Worm (Caenorhabditis elegans) whole organism, L4 larva: ENCODE measurements around the gene scl-20.
A peak's percentile ranks its signal among the peaks of the same experiment; 100 is the strongest.

Experiments
- D1046.2 ChIP-seq: fragments of 200-800 bp; sonication (Bioruptor generic); IDR thresholded peaks from 2 replicates; pipeline ENCODE4 v1.3.6; 2022; ENCODE audit warnings: missing genetic modification characterization, missing compliant biosample characterization
- F26F4.8 ChIP-seq: fragments of 200-800 bp; sonication (Bioruptor generic); conservative IDR thresholded peaks from 2 replicates; pipeline ENCODE4 v1.3.6; 2022; ENCODE audit warnings: missing genetic modification characterization, missing compliant biosample characterization
- F37D6.2 ChIP-seq: sonication (generic microtip); optimal IDR thresholded peaks from 2 replicates; lab custom pipeline; 2016; ENCODE audit warnings: mild to moderate bottlenecking, missing genetic modification characterization, missing compliant biosample characterization
- F44E2.7 ChIP-seq: fragments of 200-800 bp; sonication (Bioruptor generic); IDR thresholded peaks from 2 replicates; pipeline ENCODE4 v2.1.2; 2022; ENCODE audit warnings: missing genetic modification characterization, missing compliant biosample characterization
- Y105C5A.15 ChIP-seq: fragments of 200-800 bp; sonication (Bioruptor generic); IDR thresholded peaks from 2 replicates; pipeline ENCODE4 v1.3.6; 2022; ENCODE audit warnings: missing genetic modification characterization, missing compliant biosample characterization
- aha-1 ChIP-seq: fragments of 150-350 bp; peaks from one replicate; lab custom pipeline; 2014; ENCODE audit warnings: missing biosample characterization, missing genetic modification characterization
- ceh-20 ChIP-seq: fragments of 200-800 bp; sonication (Bioruptor generic); IDR thresholded peaks from 2 replicates; pipeline ENCODE4 v1.3.6; 2022; ENCODE audit warnings: missing genetic modification reagents, missing genetic modification characterization, missing compliant biosample characterization
- ceh-32 ChIP-seq: sonication (generic microtip); optimal IDR thresholded peaks from 2 replicates; lab custom pipeline; 2016; ENCODE audit warnings: mild to moderate bottlenecking, missing genetic modification characterization, missing compliant biosample characterization; ENCODE audit not compliant: poor library complexity
- ceh-62 ChIP-seq: sonication (generic microtip); optimal IDR thresholded peaks from 2 replicates; lab custom pipeline; 2017; ENCODE audit warnings: missing biosample characterization, missing genetic modification characterization
- ces-1 ChIP-seq: fragments of 150-350 bp; sonication (generic microtip); optimal IDR thresholded peaks from 4 replicates; lab custom pipeline; 2014; ENCODE audit warnings: missing biosample characterization, missing genetic modification reagents, missing genetic modification characterization
- cey-2 ChIP-seq: sonication (generic microtip); optimal IDR thresholded peaks from 3 replicates; lab custom pipeline; 2017; ENCODE audit warnings: missing genetic modification characterization, mild to moderate bottlenecking, missing compliant biosample characterization, antibody characterized with exemption, borderline replicate concordance; ENCODE audit not compliant: insufficient read depth
- ctbp-1 ChIP-seq: fragments of 200-800 bp; sonication (Bioruptor generic); IDR thresholded peaks from 2 replicates; pipeline ENCODE4 v1.3.6; 2022; ENCODE audit warnings: missing genetic modification reagents, missing genetic modification characterization, missing compliant biosample characterization
- daf-12 ChIP-seq: fragments of 150-350 bp; optimal IDR thresholded peaks from 2 replicates; lab custom pipeline; 2014; ENCODE audit warnings: missing biosample characterization, missing genetic modification reagents, missing genetic modification characterization
- daf-16 ChIP-seq, 3 experiments: sonication (generic microtip); optimal IDR thresholded peaks; 2 replicates each; lab custom pipeline; 2016 to 2017; ENCODE audit warnings: missing genetic modification characterization in 3 of 3, missing genetic modification reagents in 3 of 3, mild to moderate bottlenecking in 2 of 3, missing compliant biosample characterization in 2 of 3, missing biosample characterization in 1 of 3, moderate library complexity in 1 of 3
- daf-19 ChIP-seq: fragments of 200-800 bp; sonication (Bioruptor generic); conservative IDR thresholded peaks from 2 replicates; pipeline ENCODE4 v1.3.6; 2022; ENCODE audit warnings: missing genetic modification characterization, missing compliant biosample characterization
- daf-8 ChIP-seq: fragments of 200-800 bp; sonication (Bioruptor generic); IDR thresholded peaks from 2 replicates; pipeline ENCODE4 v1.3.6; 2022; ENCODE audit warnings: missing genetic modification characterization, missing compliant biosample characterization
- dmd-6 ChIP-seq: fragments of 200-800 bp; sonication (Bioruptor generic); IDR thresholded peaks from 2 replicates; pipeline ENCODE4 v1.3.6; 2022; ENCODE audit warnings: missing genetic modification reagents, missing genetic modification characterization, missing compliant biosample characterization
- dmd-8 ChIP-seq: fragments of 200-800 bp; sonication (Bioruptor generic); IDR thresholded peaks from 2 replicates; pipeline ENCODE4 v1.3.6; 2022; ENCODE audit warnings: missing genetic modification characterization, missing compliant biosample characterization
- dmd-9 ChIP-seq: fragments of 200-800 bp; sonication (Bioruptor generic); IDR thresholded peaks from 2 replicates; pipeline ENCODE4 v1.3.6; 2022; ENCODE audit warnings: missing genetic modification reagents, missing genetic modification characterization, missing compliant biosample characterization
- duxl-1 ChIP-seq: sonication (generic microtip); optimal IDR thresholded peaks from 2 replicates; lab custom pipeline; 2016; ENCODE audit warnings: mild to moderate bottlenecking, missing genetic modification characterization, moderate library complexity, missing compliant biosample characterization; ENCODE audit not compliant: poor library complexity
- egl-43 ChIP-seq: fragments of 200-800 bp; sonication (Bioruptor generic); IDR thresholded peaks from 2 replicates; pipeline ENCODE4 v1.3.6; 2022; ENCODE audit warnings: missing genetic modification reagents, missing genetic modification characterization, missing compliant biosample characterization
- fos-1 ChIP-seq: fragments of 150-350 bp; optimal IDR thresholded peaks from 2 replicates; lab custom pipeline; 2014; ENCODE audit warnings: missing biosample characterization, missing genetic modification characterization
- hlh-11 ChIP-seq: fragments of 200-800 bp; sonication (Bioruptor generic); optimal IDR thresholded peaks from 2 replicates; lab custom pipeline; 2018; ENCODE audit warnings: mild to moderate bottlenecking, missing genetic modification characterization, missing compliant biosample characterization
- hlh-30 ChIP-seq: sonication (generic microtip); optimal IDR thresholded peaks from 2 replicates; lab custom pipeline; 2017; ENCODE audit warnings: antibody characterized with exemption, mild to moderate bottlenecking, missing genetic modification characterization, missing compliant biosample characterization; ENCODE audit not compliant: insufficient read depth
- hmg-1.1 ChIP-seq: fragments of 200-800 bp; sonication (Bioruptor generic); IDR thresholded peaks from 2 replicates; pipeline ENCODE4 v1.3.6; 2022; ENCODE audit warnings: missing genetic modification reagents, missing genetic modification characterization, missing compliant biosample characterization
- nhr-10 ChIP-seq: fragments of 150-350 bp; optimal IDR thresholded peaks from 2 replicates; lab custom pipeline; 2014; ENCODE audit warnings: missing biosample characterization, missing genetic modification characterization
- nhr-111 ChIP-seq: fragments of 200-800 bp; sonication (Bioruptor generic); optimal IDR thresholded peaks from 2 replicates; lab custom pipeline; 2018; ENCODE audit warnings: mild to moderate bottlenecking, missing genetic modification characterization, missing compliant biosample characterization
- nhr-28 ChIP-seq: fragments of 150-350 bp; optimal IDR thresholded peaks from 2 replicates; lab custom pipeline; 2014; ENCODE audit warnings: missing biosample characterization, missing genetic modification characterization
- nhr-48 ChIP-seq: sonication (generic microtip); optimal IDR thresholded peaks from 2 replicates; lab custom pipeline; 2016; ENCODE audit warnings: mild to moderate bottlenecking, missing genetic modification characterization, missing compliant biosample characterization
- nhr-6 ChIP-seq: fragments of 150-350 bp; optimal IDR thresholded peaks from 2 replicates; lab custom pipeline; 2014; ENCODE audit warnings: missing biosample characterization, missing genetic modification characterization
- nhr-77 ChIP-seq: fragments of 150-350 bp; optimal IDR thresholded peaks from 2 replicates; lab custom pipeline; 2014; ENCODE audit warnings: missing biosample characterization, missing genetic modification characterization
- pqm-1 ChIP-seq: sonication (generic microtip); optimal IDR thresholded peaks from 2 replicates; lab custom pipeline; 2017; ENCODE audit warnings: missing biosample characterization, missing genetic modification characterization
- sdz-12 ChIP-seq: fragments of 200-800 bp; sonication (Bioruptor generic); optimal IDR thresholded peaks from 2 replicates; lab custom pipeline; 2018; ENCODE audit warnings: mild to moderate bottlenecking, missing genetic modification characterization, missing compliant biosample characterization
- set-16 ChIP-seq: fragments of 200-800 bp; sonication (Bioruptor generic); IDR thresholded peaks from 2 replicates; pipeline ENCODE4 v1.3.6; 2022; ENCODE audit warnings: missing genetic modification reagents, missing genetic modification characterization, missing compliant biosample characterization
- tra-1 ChIP-seq: fragments of 200-800 bp; sonication (Bioruptor generic); IDR thresholded peaks from 2 replicates; pipeline ENCODE4 v1.3.6; 2022; ENCODE audit warnings: missing genetic modification reagents, missing genetic modification characterization, missing compliant biosample characterization
- unc-130 ChIP-seq: sonication (generic microtip); optimal IDR thresholded peaks from 2 replicates; lab custom pipeline; 2016; ENCODE audit warnings: missing genetic modification reagents, missing genetic modification characterization, missing compliant biosample characterization
- unc-62 ChIP-seq, 3 experiments: fragments of 150-350 bp in 1 of 3; sonication (generic microtip); optimal IDR thresholded peaks in 2 of 3; peaks in 1 of 3; 1 replicate in 1 of 3; 2 replicates in 2 of 3; lab custom pipeline; 2014 to 2017; ENCODE audit warnings: missing biosample characterization in 3 of 3, missing genetic modification characterization in 3 of 3, missing genetic modification reagents in 3 of 3, missing genotype in 1 of 3
- zfp-2 ChIP-seq: sonication (generic microtip); optimal IDR thresholded peaks from 2 replicates; lab custom pipeline; 2016; ENCODE audit warnings: mild to moderate bottlenecking, missing genetic modification characterization, missing compliant biosample characterization
- zfp-3 ChIP-seq: fragments of 200-800 bp; sonication (Bioruptor generic); conservative IDR thresholded peaks from 2 replicates; pipeline ENCODE4 v1.3.6; 2022; ENCODE audit warnings: missing genetic modification reagents, missing genetic modification characterization, missing compliant biosample characterization
- zip-11 ChIP-seq: fragments of 200-800 bp; sonication (Bioruptor generic); IDR thresholded peaks from 2 replicates; pipeline ENCODE4 v1.3.6; 2022; ENCODE audit warnings: missing genetic modification characterization, missing compliant biosample characterization
- zip-2 ChIP-seq: fragments of 150-350 bp; optimal IDR thresholded peaks from 2 replicates; lab custom pipeline; 2014; ENCODE audit warnings: missing biosample characterization, missing genetic modification characterization

scl-20 gene

DNA sequence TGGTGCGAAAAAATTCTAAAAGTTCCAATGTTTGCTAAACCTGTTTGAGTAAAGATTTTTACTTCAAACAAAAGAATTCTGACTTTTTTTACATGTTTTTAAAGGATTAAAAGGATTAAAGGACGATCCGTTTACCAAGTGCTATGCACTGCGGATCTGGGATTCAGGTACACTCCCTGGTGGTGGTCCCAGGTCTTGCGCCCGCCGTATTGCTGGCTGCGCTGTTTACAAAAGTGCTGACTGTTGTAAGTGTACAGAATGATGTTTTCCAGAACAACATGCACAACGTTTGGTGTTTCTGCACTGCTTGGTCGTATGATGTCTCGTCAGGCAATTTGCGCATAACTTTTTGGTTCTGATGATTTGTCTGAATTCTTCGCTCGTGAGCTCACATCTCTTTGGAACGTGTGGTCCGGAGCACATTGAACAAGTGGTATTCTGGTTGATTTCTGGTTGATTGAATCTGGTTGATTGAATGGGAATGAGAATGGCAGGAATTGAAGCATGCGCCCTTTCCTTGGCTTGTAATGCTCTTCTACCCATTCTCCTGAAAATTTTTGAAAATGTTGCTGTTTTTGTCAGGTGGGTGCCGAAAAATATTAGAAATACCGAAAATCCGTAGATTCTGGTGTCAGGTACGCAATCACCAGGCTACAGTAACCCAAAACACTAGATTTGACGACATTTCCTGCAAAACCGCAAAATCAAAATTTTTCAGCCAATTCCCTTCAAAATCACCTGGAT lies 28.8 kb downstream of the scl-20 start:
- 0 out of 2 replicates have a peak, but pooled peaks have one; percentile 27 for TF ChIP-seq ctbp-1 (GFP tag; lab: Robert Waterston, UW)
- TF ChIP-seq D1046.2 (GFP tag; lab: Robert Waterston, UW), result 0 out of 2 replicates have a peak, but pooled peaks have one; percentile 24
- 0 out of 2 replicates have a peak, but pooled peaks have one; percentile 38 for TF ChIP-seq Y105C5A.15 (GFP tag; lab: Robert Waterston, UW)
- 0 out of 2 replicates have a peak, but pooled peaks have one; percentile 2 for TF ChIP-seq F44E2.7 (GFP tag; lab: Robert Waterston, UW)
- TF ChIP-seq hlh-11 (tag; lab: Kevin White, UChicago), result no peak
- peak in 1 of 2 experiments; percentile 83 for TF ChIP-seq unc-62 (GFP tag; optimal IDR thresholded peaks at IDR 0.05 in 1 of 2; lab: Kevin White, UChicago)
- no peak for TF ChIP-seq unc-62 (tag; optimal IDR thresholded peaks at IDR 0.05; lab: Kevin White, UChicago)
- no peak for TF ChIP-seq zip-2 (tag; lab: Kevin White, UChicago)
- TF ChIP-seq nhr-6 (tag; lab: Kevin White, UChicago), result no peak
- TF ChIP-seq dmd-9 (GFP tag; lab: Robert Waterston, UW), result peak; percentile 63; the same call in 1 of the 2 replicates
- peak; percentile 69 for TF ChIP-seq dmd-8 (GFP tag; lab: Robert Waterston, UW)
- no peak for TF ChIP-seq ceh-62
- 0 out of 2 replicates have a peak, but pooled peaks have one; percentile 51 for TF ChIP-seq tra-1 (GFP tag; lab: Robert Waterston, UW)
- 0 out of 2 replicates have a peak, but pooled peaks have one; percentile 46 for TF ChIP-seq F26F4.8 (GFP tag; lab: Robert Waterston, UW)

DNA sequence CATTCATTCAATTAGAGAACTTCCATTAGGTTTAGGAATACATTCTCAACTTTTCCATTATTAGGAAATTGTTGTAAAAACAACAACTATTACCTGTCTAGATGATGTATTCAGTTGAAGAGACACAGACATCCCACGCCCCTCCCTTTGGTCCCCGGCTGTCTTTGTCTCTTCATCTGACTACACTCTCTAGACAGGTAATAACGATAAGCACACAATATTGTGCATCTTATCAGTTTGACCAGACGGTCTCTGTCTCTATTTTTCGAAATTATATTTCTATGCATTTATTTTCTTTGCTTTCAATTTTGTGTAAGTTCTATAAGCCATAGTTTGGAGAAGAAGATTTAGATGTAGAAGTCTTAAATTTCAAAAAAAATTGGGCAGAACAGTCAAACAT lies 33.0 kb downstream of the scl-20 start, which contains the start of gene Y69H2.9:
Gene Y69H2.9 (plus strand): TSS at position 233 of the 400 bp plus-strand sequence.
- no peak for TF ChIP-seq ces-1 (GFP tag; lab: Kevin White, UChicago)
- TF ChIP-seq daf-16 (GFP tag; optimal IDR thresholded peaks at IDR 0.05; lab: Kevin White, UChicago), result no peak
- peak; percentile 80 for TF ChIP-seq daf-16 (tag; optimal IDR thresholded peaks at IDR 0.05; lab: Kevin White, UChicago)
- TF ChIP-seq pqm-1, result peak; percentile 79
- TF ChIP-seq nhr-48 (tag; lab: Kevin White, UChicago), result peak; percentile 57
- no peak for TF ChIP-seq zip-11 (GFP tag; lab: Robert Waterston, UW)
- TF ChIP-seq nhr-10, result no peak
- peak; percentile 52; the same call in 1 of the 2 replicates for TF ChIP-seq dmd-6
- no peak for TF ChIP-seq zip-2 (tag; lab: Kevin White, UChicago)
- TF ChIP-seq daf-8 (GFP tag; lab: Robert Waterston, UW), result no peak
- TF ChIP-seq nhr-77 (tag; lab: Kevin White, UChicago), result peak; percentile 3
- TF ChIP-seq hlh-11 (tag; lab: Kevin White, UChicago), result peak; percentile 74
- TF ChIP-seq daf-12 (tag; lab: Kevin White, UChicago), result no peak
- no peak for TF ChIP-seq zfp-2 (tag; lab: Kevin White, UChicago)
- no peak for TF ChIP-seq daf-19
- no peak for TF ChIP-seq ceh-32
- peak; percentile 77 for TF ChIP-seq nhr-28 (tag; lab: Kevin White, UChicago)
- no peak for TF ChIP-seq ceh-62
- no peak for TF ChIP-seq F37D6.2 (tag; lab: Kevin White, UChicago)

- TF ChIP-seq unc-130 (GFP tag; lab: Kevin White, UChicago) (no peak), zfp-3 (GFP tag; lab: Robert Waterston, UW) (no peak), egl-43 (GFP tag; lab: Robert Waterston, UW) (0 out of 2 replicates have a peak, but pooled peaks have one; percentile 46), daf-19 (no peak), sdz-12 (GFP tag; lab: Kevin White, UChicago) (no peak), nhr-111 (GFP tag; lab: Kevin White, UChicago) (no peak), zfp-2 (tag; lab: Kevin White, UChicago) (no peak), duxl-1 (tag; lab: Kevin White, UChicago) (no peak), cey-2 (tag; lab: Kevin White, UChicago) (no peak), hmg-1.1 (GFP tag; lab: Robert Waterston, UW) (no peak), F26F4.8 (GFP tag; lab: Robert Waterston, UW) (no peak), aha-1 (tag; lab: Kevin White, UChicago) (peak; percentile 51), fos-1 (no peak), nhr-28 (tag; lab: Kevin White, UChicago) (no peak), set-16 (GFP tag; lab: Robert Waterston, UW) (peak; percentile 84), hlh-30 (tag; lab: Kevin White, UChicago) (no peak), ceh-20 (GFP tag; lab: Robert Waterston, UW) (no peak)
Observed at ce11 chrV:18699326-18699725, 35.0 kb downstream of the scl-20 start, which contains the start of gene nhr-241. TSS of gene nhr-241 (plus strand) at chrV:18699451.
